Worm (Caenorhabditis elegans): ENCODE results near the gene C44H9.4.

Gene C44H9.4

DNA sequence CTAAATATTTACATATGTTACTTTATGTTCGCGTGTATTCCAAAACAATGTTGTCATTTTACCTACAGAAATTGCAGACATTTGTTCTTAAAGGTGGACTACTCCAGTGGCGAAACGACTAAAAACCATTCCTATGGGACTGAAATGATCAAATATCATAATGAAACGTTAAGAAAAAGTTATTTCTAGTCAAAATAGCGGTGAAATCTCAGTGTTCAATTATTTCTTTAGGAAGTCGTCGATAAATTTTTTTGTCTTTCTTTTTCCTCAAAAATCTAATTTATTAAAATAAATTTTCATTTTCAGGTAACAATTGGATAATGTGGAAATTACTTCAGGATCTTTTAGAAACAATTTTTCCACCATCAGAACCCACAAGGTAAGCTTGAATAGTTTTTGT, at the start of gene C44H9.4:
Gene C44H9.4, plus strand, starts transcription at position 301 of the 400 bp plus-strand sequence.
- TF ChIP-seq unc-39 (tag; optimal IDR thresholded peaks at IDR 0.05) (no peak), nhr-77 (tag; optimal IDR thresholded peaks at IDR 0.05) (no peak), ztf-4 (tag; optimal IDR thresholded peaks at IDR 0.05) (no peak), nhr-10 (tag; optimal IDR thresholded peaks at IDR 0.05) (no peak), aly-2 (tag; optimal IDR thresholded peaks at IDR 0.05) (no peak), ztf-11 (tag; optimal IDR thresholded peaks at IDR 0.05) (no peak), mab-5 (tag; optimal IDR thresholded peaks at IDR 0.05) (no peak), ztf-1 (GFP tag; conservative IDR thresholded peaks at IDR 0.05) (no peak), gmeb-1 (tag; optimal IDR thresholded peaks at IDR 0.05) (no peak), ceh-82 (tag; optimal IDR thresholded peaks at IDR 0.05) (no peak), sma-9 (GFP tag; optimal IDR thresholded peaks at IDR 0.05) (no peak), sma-9 (tag; optimal IDR thresholded peaks at IDR 0.05) (no peak), egl-27 (tag; optimal IDR thresholded peaks at IDR 0.05) (no peak)

DNA sequence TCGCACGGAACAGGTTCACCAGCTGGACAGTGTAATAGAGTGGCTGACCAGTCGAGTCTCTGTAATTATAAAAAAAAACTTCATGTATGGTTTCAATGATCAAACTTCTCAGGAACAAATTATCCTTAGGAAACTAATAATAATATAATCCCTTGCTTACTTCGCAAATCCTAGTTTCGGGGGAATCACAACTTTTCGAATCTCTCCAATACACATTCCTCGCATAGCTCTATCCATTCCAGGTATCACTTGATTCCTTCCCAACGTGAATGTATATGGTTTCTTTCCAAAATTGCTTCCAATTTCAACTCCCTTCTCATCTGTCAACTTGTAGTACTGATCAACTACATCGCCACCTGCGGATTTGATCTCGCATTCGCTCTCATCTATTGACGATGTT, 49.1 kb upstream of the C44H9.4 start:
- TF ChIP-seq lin-39 (tag; optimal IDR thresholded peaks at IDR 0.05) (no peak), unc-39 (tag; optimal IDR thresholded peaks at IDR 0.05) (no peak), sma-3 (GFP tag; optimal IDR thresholded peaks at IDR 0.05) (no peak)

DNA sequence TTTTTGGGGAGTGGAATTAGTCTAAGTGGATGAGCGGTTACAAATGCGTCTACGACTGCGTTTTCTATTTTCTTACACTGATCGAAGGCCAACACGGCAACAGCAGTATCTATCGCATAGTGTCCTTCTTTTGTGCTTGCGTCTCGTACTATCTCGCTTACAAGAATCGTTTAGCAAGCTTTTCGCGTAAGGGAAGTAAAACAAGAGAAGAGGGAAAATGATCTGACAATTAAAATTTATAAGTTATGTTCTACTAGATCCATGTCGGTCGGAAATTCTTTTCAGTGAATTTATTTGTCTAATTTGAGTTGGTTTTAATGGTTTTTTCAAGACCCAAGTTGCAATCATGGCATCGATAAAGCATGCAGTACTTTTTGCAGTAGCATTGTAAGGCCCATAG, 48.5 kb upstream of the C44H9.4 start, which contains the start of gene fkb-4:
Gene fkb-4, minus strand, starts transcription at position 101 of the 400 bp plus-strand sequence.
- no peak for TF ChIP-seq ztf-11 (tag; optimal IDR thresholded peaks at IDR 0.05)

DNA sequence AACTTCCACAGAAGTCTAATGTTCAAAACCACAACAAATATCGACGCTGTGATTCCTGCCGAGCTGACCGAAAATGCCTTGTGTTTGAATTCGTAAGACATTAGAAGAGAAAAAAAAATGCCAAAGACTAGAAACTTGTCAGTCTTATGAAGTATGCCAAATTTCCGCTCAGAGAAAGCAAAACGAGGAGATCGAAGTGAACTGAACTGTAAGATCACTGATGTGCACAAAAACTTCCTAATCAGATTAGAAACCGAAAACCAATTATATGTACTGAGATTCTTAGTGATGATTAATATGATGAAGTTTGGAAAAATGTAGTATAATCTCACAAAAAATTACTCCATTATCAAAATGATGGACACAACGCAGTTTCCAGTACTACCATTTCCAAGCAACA, 47.0 kb upstream of the C44H9.4 start, which contains the start of gene srbc-44:
Gene srbc-44, minus strand, starts transcription at position 101 of the 400 bp plus-strand sequence.
- TF ChIP-seq blmp-1 (tag; optimal IDR thresholded peaks at IDR 0.05; ENCODE audit: insufficient read depth) (no peak), C34F6.9 (tag; optimal IDR thresholded peaks at IDR 0.05) (no peak), alr-1 (tag; optimal IDR thresholded peaks at IDR 0.05) (no peak), R02D3.7 (tag; optimal IDR thresholded peaks at IDR 0.05) (no peak), ceh-16 (tag; optimal IDR thresholded peaks at IDR 0.05) (no peak)

DNA sequence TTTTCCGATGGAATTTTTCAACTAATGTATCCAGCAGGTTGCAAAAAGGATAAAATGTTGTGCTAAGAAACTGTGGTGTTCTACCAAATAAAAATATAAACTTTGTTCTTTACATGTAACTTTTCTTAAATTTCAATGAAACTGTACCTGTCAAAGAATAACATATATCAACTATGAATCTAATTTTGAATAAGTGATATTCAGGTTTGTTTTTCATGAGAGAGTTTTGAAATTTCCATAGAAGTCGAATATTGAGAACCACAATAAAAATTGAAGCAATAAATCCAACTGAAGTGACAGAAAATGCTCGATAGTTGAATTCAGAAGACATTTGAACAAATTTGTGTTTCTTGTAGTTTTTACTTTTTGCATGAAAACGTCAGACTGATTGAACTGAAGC, 45.3 kb upstream of the C44H9.4 start, which contains the start of gene srbc-43:
Gene srbc-43, minus strand, starts transcription at position 331 of the 400 bp plus-strand sequence.
- TF ChIP-seq mbf-1 (tag; optimal IDR thresholded peaks at IDR 0.05) = no peak
- TF ChIP-seq nhr-10 (tag; optimal IDR thresholded peaks at IDR 0.05) = no peak
- TF ChIP-seq nhr-6 (tag; optimal IDR thresholded peaks at IDR 0.05) = no peak
- no peak for TF ChIP-seq nhr-23 (tag; optimal IDR thresholded peaks at IDR 0.05)
- TF ChIP-seq nhr-237 (tag; optimal IDR thresholded peaks at IDR 0.05) = no peak
- TF ChIP-seq nhr-21 (tag; optimal IDR thresholded peaks at IDR 0.05) = no peak
- TF ChIP-seq zag-1 (tag; optimal IDR thresholded peaks at IDR 0.05) = no peak
- no peak for TF ChIP-seq elt-3 (tag; optimal IDR thresholded peaks at IDR 0.05)

DNA sequence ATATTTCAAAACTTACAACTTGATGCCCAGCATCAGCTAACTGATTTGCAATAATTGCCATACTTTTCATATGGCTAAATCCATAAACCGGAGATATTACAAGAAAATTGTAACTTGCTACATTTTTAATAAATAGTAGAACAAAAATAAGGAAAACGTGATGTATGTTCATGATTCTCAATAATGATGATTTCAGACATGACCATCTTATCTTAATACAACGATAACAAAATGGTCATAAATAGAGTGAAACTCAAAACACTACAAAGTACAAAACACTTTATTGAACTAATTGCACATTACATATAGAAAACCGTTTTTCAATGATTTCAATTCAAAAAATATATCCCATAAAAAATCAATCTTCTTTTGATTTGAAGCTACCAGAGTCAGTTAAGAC, 42.7 kb upstream of the C44H9.4 start, which contains the start of gene ugt-5:
Gene ugt-5, minus strand, starts transcription at position 214 of the 400 bp plus-strand sequence.
- TF ChIP-seq lin-11 (tag; optimal IDR thresholded peaks at IDR 0.05) (no peak), skn-1 (tag; optimal IDR thresholded peaks at IDR 0.05) (peak; percentile 78), fos-1 (tag; optimal IDR thresholded peaks at IDR 0.05) (peak; percentile 8)

DNA sequence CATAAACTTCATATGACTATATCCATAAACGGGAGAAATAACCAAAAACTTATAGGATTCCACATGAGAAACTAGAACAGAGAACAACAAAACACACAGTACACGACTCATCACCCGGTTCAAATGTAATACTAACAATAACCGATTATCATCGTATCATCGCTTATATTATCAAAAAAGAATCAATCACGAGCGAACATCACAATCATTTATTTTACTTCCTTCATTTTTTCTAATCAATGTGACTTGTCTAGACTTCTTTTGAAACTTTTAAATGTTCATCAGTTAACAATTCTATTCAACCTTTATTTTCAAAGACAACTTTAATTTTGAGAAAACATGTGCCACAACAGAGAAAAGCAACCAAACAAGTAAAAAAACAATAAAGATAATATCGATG, 40.3 kb upstream of the C44H9.4 start, which contains the start of gene ugt-4:
Gene ugt-4, minus strand, starts transcription at position 141 of the 400 bp plus-strand sequence.
- TF ChIP-seq skn-1 (tag; optimal IDR thresholded peaks at IDR 0.05) (no peak), fos-1 (tag; optimal IDR thresholded peaks at IDR 0.05) (peak; percentile 12), zag-1 (tag; optimal IDR thresholded peaks at IDR 0.05) (no peak), nhr-23 (tag; optimal IDR thresholded peaks at IDR 0.05) (no peak), unc-55 (GFP tag; optimal IDR thresholded peaks at IDR 0.05) (no peak), snpc-4 (tag; optimal IDR thresholded peaks at IDR 0.05) (no peak), aly-2 (tag; optimal IDR thresholded peaks at IDR 0.05) (no peak), sma-9 (GFP tag; optimal IDR thresholded peaks at IDR 0.05) (peak; percentile 3), sma-9 (tag; optimal IDR thresholded peaks at IDR 0.05) (no peak), ZK546.5 (tag; optimal IDR thresholded peaks at IDR 0.05) (no peak), unc-39 (tag; optimal IDR thresholded peaks at IDR 0.05) (no peak), ceh-82 (tag; optimal IDR thresholded peaks at IDR 0.05) (no peak), ztf-4 (tag; optimal IDR thresholded peaks at IDR 0.05) (no peak), nhr-237 (tag; optimal IDR thresholded peaks at IDR 0.05) (no peak), dmd-4 (tag; optimal IDR thresholded peaks at IDR 0.05) (no peak), mab-5 (tag; optimal IDR thresholded peaks at IDR 0.05) (no peak)
